Fruit fly (Drosophila melanogaster) whole organism, embryonic: Measurements from ENCODE around the gene Gpdh3.

ENCODE experiments used
- Aef1 ChIP-seq: fragments of 200-800 bp; sonication (Bioruptor generic); IDR thresholded peaks from 3 replicates; pipeline ENCODE4 v1.3.6; 2022; ENCODE audit warnings: missing biosample characterization, missing genetic modification characterization
- BEAF-32 ChIP-seq: fragments of 200-800 bp; sonication (Bioruptor generic); optimal IDR thresholded peaks from 3 replicates; lab custom pipeline; 2017; ENCODE audit warnings: missing biosample characterization, missing genetic modification characterization, mild to moderate bottlenecking, moderate library complexity, missing genetic modification reagents
- BtbVII ChIP-seq: fragments of 200-800 bp; sonication (Bioruptor generic); optimal IDR thresholded peaks from 3 replicates; lab custom pipeline; 2017; ENCODE audit warnings: missing biosample characterization, mild to moderate bottlenecking, missing genetic modification characterization
- Bteb2 ChIP-seq: fragments of 200-800 bp; sonication (Bioruptor generic); optimal IDR thresholded peaks from 2 replicates; lab custom pipeline; 2016; ENCODE audit warnings: missing biosample characterization, missing genetic modification characterization
- CG10462 ChIP-seq: fragments of 200-800 bp; sonication (Bioruptor generic); optimal IDR thresholded peaks from 2 replicates; lab custom pipeline; 2016; ENCODE audit warnings: missing biosample characterization, missing genetic modification characterization
- CG10979 ChIP-seq: fragments of 200-800 bp; sonication (Bioruptor generic); optimal IDR thresholded peaks from 2 replicates; lab custom pipeline; 2018; ENCODE audit warnings: missing biosample characterization, mild to moderate bottlenecking, missing genetic modification characterization, moderate library complexity
- CG11085 ChIP-seq: fragments of 200-800 bp; sonication (Bioruptor generic); IDR thresholded peaks from 2 replicates; pipeline ENCODE4 v1.3.6; 2022; ENCODE audit warnings: missing biosample characterization, missing genetic modification characterization
- CG11560 ChIP-seq: fragments of 200-800 bp; sonication (Bioruptor generic); IDR thresholded peaks from 3 replicates; pipeline ENCODE4 v1.3.6; 2022; ENCODE audit warnings: missing biosample characterization, missing genetic modification characterization
- CG12104 ChIP-seq: fragments of 200-800 bp; sonication (Bioruptor generic); optimal IDR thresholded peaks from 3 replicates; lab custom pipeline; 2016; ENCODE audit warnings: missing biosample characterization, missing genetic modification characterization
- CG1233 ChIP-seq: fragments of 200-800 bp; sonication (Bioruptor generic); optimal IDR thresholded peaks from 4 replicates; lab custom pipeline; 2018; ENCODE audit warnings: missing biosample characterization, mild to moderate bottlenecking, missing genetic modification characterization
- CG12391 ChIP-seq: fragments of 200-800 bp; sonication (Bioruptor generic); optimal IDR thresholded peaks from 3 replicates; lab custom pipeline; 2018; ENCODE audit warnings: missing biosample characterization, mild to moderate bottlenecking, missing genetic modification characterization, moderate library complexity
- CG13296 ChIP-seq: fragments of 200-800 bp; sonication (Bioruptor generic); optimal IDR thresholded peaks from 3 replicates; lab custom pipeline; 2018; ENCODE audit warnings: missing biosample characterization, mild to moderate bottlenecking, missing genetic modification characterization
- CG13424 ChIP-seq: fragments of 200-800 bp; sonication (Bioruptor generic); optimal IDR thresholded peaks from 2 replicates; lab custom pipeline; 2019; ENCODE audit warnings: missing biosample characterization, mild to moderate bottlenecking, missing genetic modification characterization, moderate library complexity
- CG13775 ChIP-seq: fragments of 200-800 bp; sonication (Bioruptor generic); optimal IDR thresholded peaks from 3 replicates; lab custom pipeline; 2017; ENCODE audit warnings: missing biosample characterization, mild to moderate bottlenecking, missing genetic modification characterization
- CG13894 ChIP-seq: fragments of 200-800 bp; sonication (Bioruptor generic); optimal IDR thresholded peaks from 3 replicates; lab custom pipeline; 2018; ENCODE audit warnings: missing biosample characterization, mild to moderate bottlenecking, missing genetic modification characterization, moderate library complexity
- CG14014 ChIP-seq: fragments of 200-800 bp; sonication (Bioruptor generic); IDR thresholded peaks from 2 replicates; pipeline ENCODE4 v1.3.6; 2022; ENCODE audit warnings: missing biosample characterization, missing genetic modification characterization
- CG14667 ChIP-seq: fragments of 200-800 bp; sonication (Bioruptor generic); IDR thresholded peaks from 2 replicates; pipeline ENCODE4 v1.3.6; 2022; ENCODE audit warnings: missing biosample characterization, missing genetic modification characterization
- CG15479 ChIP-seq: fragments of 200-800 bp; sonication (Bioruptor generic); optimal IDR thresholded peaks from 3 replicates; lab custom pipeline; 2019; ENCODE audit warnings: missing biosample characterization, mild to moderate bottlenecking, missing genetic modification characterization, moderate library complexity
- CG15696 ChIP-seq: fragments of 200-800 bp; sonication (Bioruptor generic); optimal IDR thresholded peaks from 2 replicates; lab custom pipeline; 2019; ENCODE audit warnings: missing biosample characterization, mild to moderate bottlenecking, missing genetic modification characterization, moderate library complexity
- CG18619 ChIP-seq: fragments of 200-800 bp; sonication (Bioruptor generic); optimal IDR thresholded peaks from 3 replicates; lab custom pipeline; 2017; ENCODE audit warnings: missing biosample characterization, mild to moderate bottlenecking, missing genetic modification characterization
- CG2712 ChIP-seq: fragments of 200-800 bp; optimal IDR thresholded peaks from 3 replicates; lab custom pipeline; 2019; ENCODE audit warnings: missing biosample characterization, mild to moderate bottlenecking, missing genetic modification characterization, moderate library complexity
- CG30403 ChIP-seq: fragments of 200-800 bp; sonication (Bioruptor generic); optimal IDR thresholded peaks from 3 replicates; lab custom pipeline; 2016; ENCODE audit warnings: missing biosample characterization, missing genetic modification characterization
- CG3163 ChIP-seq: fragments of 200-800 bp; sonication (Bioruptor generic); optimal IDR thresholded peaks from 3 replicates; lab custom pipeline; 2016; ENCODE audit warnings: missing biosample characterization, missing genetic modification characterization
- CG33557 ChIP-seq: fragments of 200-800 bp; sonication (Bioruptor generic); optimal IDR thresholded peaks from 2 replicates; lab custom pipeline; 2019; ENCODE audit warnings: missing biosample characterization, mild to moderate bottlenecking, missing genetic modification characterization, moderate library complexity
- CG4617 ChIP-seq: fragments of 200-800 bp; sonication (Bioruptor generic); optimal IDR thresholded peaks from 3 replicates; lab custom pipeline; 2016; ENCODE audit warnings: missing biosample characterization, missing genetic modification characterization, borderline replicate concordance
- CG5245 ChIP-seq: fragments of 200-800 bp; sonication (Bioruptor generic); optimal IDR thresholded peaks from 3 replicates; lab custom pipeline; 2016; ENCODE audit warnings: missing biosample characterization, missing genetic modification characterization
- CG7745 ChIP-seq: fragments of 200-800 bp; sonication (Bioruptor generic); optimal IDR thresholded peaks from 2 replicates; lab custom pipeline; 2018; ENCODE audit warnings: missing biosample characterization, mild to moderate bottlenecking, missing genetic modification characterization, moderate library complexity
- CG9609 ChIP-seq: fragments of 200-800 bp; sonication (Bioruptor generic); optimal IDR thresholded peaks from 3 replicates; lab custom pipeline; 2016; ENCODE audit warnings: missing biosample characterization, missing genetic modification characterization
- Chrac-16 ChIP-seq: fragments of 200-800 bp; sonication (Bioruptor generic); optimal IDR thresholded peaks from 3 replicates; lab custom pipeline; 2016; ENCODE audit warnings: missing biosample characterization, missing genetic modification characterization
- Fer1 ChIP-seq: fragments of 200-800 bp; sonication (Bioruptor generic); optimal IDR thresholded peaks from 2 replicates; lab custom pipeline; 2017; ENCODE audit warnings: missing biosample characterization, mild to moderate bottlenecking, missing genetic modification characterization
- Hr78 ChIP-seq, 2 experiments: fragments of 200-800 bp in 1 of 2; fragments of >200 bp in 1 of 2; sonication (Bioruptor generic) in 1 of 2; optimal IDR thresholded peaks; 2 replicates each; lab custom pipeline; 2017 to 2019; ENCODE audit warnings: missing biosample characterization in 2 of 2, missing genetic modification characterization in 2 of 2, mild to moderate bottlenecking in 1 of 2, moderate library complexity in 1 of 2
- Med ChIP-seq: fragments of 200-800 bp; sonication (Bioruptor generic); peaks from one replicate; lab custom pipeline; 2016; ENCODE audit warnings: missing biosample characterization, missing genetic modification characterization, mild to moderate bottlenecking, inconsistent platforms, moderate library complexity
- Nf-YA ChIP-seq: fragments of 200-800 bp; sonication (Bioruptor generic); IDR thresholded peaks from 2 replicates; pipeline ENCODE4 v1.3.6; 2022; ENCODE audit warnings: missing biosample characterization, missing genetic modification characterization
- Scr ChIP-seq: fragments of 200-800 bp; sonication (Bioruptor generic); IDR thresholded peaks from 2 replicates; pipeline ENCODE4 v1.3.6; 2022; ENCODE audit warnings: missing biosample characterization, missing genetic modification characterization; ENCODE audit not compliant: partially characterized antibody
- aop ChIP-seq: fragments of 200-800 bp; sonication (Bioruptor generic); IDR thresholded peaks from 2 replicates; pipeline ENCODE4 v1.3.6; 2022; ENCODE audit warnings: missing biosample characterization, missing genetic modification characterization
- bcd ChIP-seq: fragments of 200-800 bp; sonication (Bioruptor generic); optimal IDR thresholded peaks from 2 replicates; lab custom pipeline; 2017; ENCODE audit warnings: missing biosample characterization, mild to moderate bottlenecking, missing genetic modification characterization
- cato ChIP-seq: fragments of 200-800 bp; sonication (Bioruptor generic); optimal IDR thresholded peaks from 2 replicates; lab custom pipeline; 2016; ENCODE audit warnings: missing biosample characterization, missing genetic modification characterization, borderline replicate concordance
- dati ChIP-seq: fragments of 200-800 bp; sonication (Bioruptor generic); IDR thresholded peaks from 2 replicates; pipeline ENCODE4 v1.3.6; 2022; ENCODE audit warnings: missing biosample characterization, missing genetic modification characterization
- dimm ChIP-seq: fragments of 200-800 bp; sonication (Bioruptor generic); IDR thresholded peaks from 2 replicates; pipeline ENCODE4 v1.3.6; 2022; ENCODE audit warnings: missing biosample characterization, missing genetic modification characterization
- h ChIP-seq: fragments of >200 bp; optimal IDR thresholded peaks from 2 replicates; lab custom pipeline; 2017
- ind ChIP-seq: fragments of 200-800 bp; sonication (Bioruptor generic); optimal IDR thresholded peaks from 3 replicates; lab custom pipeline; 2016; ENCODE audit warnings: missing biosample characterization, missing genetic modification characterization
- kah ChIP-seq: fragments of 200-800 bp; sonication (Bioruptor generic); optimal IDR thresholded peaks from 2 replicates; lab custom pipeline; 2018; ENCODE audit warnings: missing biosample characterization, mild to moderate bottlenecking, missing genetic modification characterization
- lab ChIP-seq: fragments of 200-800 bp; sonication (Bioruptor generic); optimal IDR thresholded peaks from 3 replicates; lab custom pipeline; 2017; ENCODE audit warnings: missing biosample characterization, missing genetic modification characterization, mild to moderate bottlenecking, moderate library complexity, missing genetic modification reagents
- nerfin-1 ChIP-seq: fragments of 200-800 bp; sonication (Bioruptor generic); optimal IDR thresholded peaks from 3 replicates; lab custom pipeline; 2019; ENCODE audit warnings: missing biosample characterization, mild to moderate bottlenecking, missing genetic modification characterization, moderate library complexity
- pnt ChIP-seq: fragments of 200-800 bp; sonication (Bioruptor generic); optimal IDR thresholded peaks from 3 replicates; lab custom pipeline; 2016; ENCODE audit warnings: missing biosample characterization, missing genetic modification characterization
- pros ChIP-seq: fragments of 200-800 bp; sonication (Bioruptor generic); optimal IDR thresholded peaks from 3 replicates; lab custom pipeline; 2019; ENCODE audit warnings: missing biosample characterization, mild to moderate bottlenecking, missing genetic modification characterization, moderate library complexity
- repo ChIP-seq: fragments of 200-800 bp; sonication (Bioruptor generic); optimal IDR thresholded peaks from 2 replicates; lab custom pipeline; 2016; ENCODE audit warnings: missing biosample characterization, missing genetic modification characterization
- slbo ChIP-seq: fragments of 200-800 bp; sonication (Bioruptor generic); IDR thresholded peaks from 2 replicates; pipeline ENCODE4 v1.3.6; 2022; ENCODE audit warnings: missing biosample characterization, missing genetic modification characterization
- tna ChIP-seq: fragments of 200-800 bp; sonication (Bioruptor generic); IDR thresholded peaks from 2 replicates; pipeline ENCODE4 v1.3.6; 2022; ENCODE audit warnings: missing biosample characterization, missing genetic modification characterization; ENCODE audit not compliant: partially characterized antibody
- trh ChIP-seq: fragments of 200-800 bp; sonication (Bioruptor generic); optimal IDR thresholded peaks from 2 replicates; lab custom pipeline; 2016; ENCODE audit warnings: missing biosample characterization, missing genetic modification characterization

The Gpdh3 gene

dm6 chr3R:22358810-22359209 lies 23.0 kb upstream of the Gpdh3 start (continued):
- peak; percentile 66 for TF ChIP-seq CG10462
- peak; percentile 36 for TF ChIP-seq pnt (GFP tag; lab: Kevin White, UChicago)
- no peak for TF ChIP-seq CG4617 (GFP tag; lab: Kevin White, UChicago)
- peak; percentile 44 for TF ChIP-seq CG13775 (GFP tag; lab: Kevin White, UChicago)
- TF ChIP-seq CG11560 (tag; lab: Robert Waterston, UW) = 0 out of 3 replicates have a peak, but pooled peaks have one; percentile 39
- TF ChIP-seq aop (GFP tag; lab: Robert Waterston, UW) = no peak
- peak; percentile 23 for TF ChIP-seq CG9609 (GFP tag; lab: Kevin White, UChicago)
- TF ChIP-seq CG33557 (GFP tag; lab: Kevin White, UChicago) = peak; percentile 86
- peak; percentile 57 for TF ChIP-seq CG13296
- no peak for TF ChIP-seq dati (GFP tag; lab: Robert Waterston, UW)
- TF ChIP-seq bcd (GFP tag; lab: Kevin White, UChicago) = peak; percentile 62
- peak; percentile 36; the same call in 1 of the 2 replicates for TF ChIP-seq CG11085 (GFP tag; lab: Robert Waterston, UW)
- peak; percentile 79 for TF ChIP-seq CG2712 (tag; lab: Kevin White, UChicago)
- TF ChIP-seq CG12104 = peak; percentile 78
- TF ChIP-seq trh (GFP tag; lab: Kevin White, UChicago) = peak; percentile 63
- TF ChIP-seq slbo (GFP tag; lab: Robert Waterston, UW) = peak; percentile 48; the same call in 1 of the 2 replicates
- peak; percentile 39 for TF ChIP-seq CG30403 (GFP tag; lab: Kevin White, UChicago)
- TF ChIP-seq BtbVII (GFP tag; lab: Kevin White, UChicago) = peak; percentile 46
- TF ChIP-seq Med (GFP tag; lab: Kevin White, UChicago) = peak; percentile 76
- peak; percentile 69 for TF ChIP-seq lab (GFP tag; lab: Kevin White, UChicago)
- no peak for TF ChIP-seq dimm (GFP tag; lab: Robert Waterston, UW)
- peak; percentile 89 for TF ChIP-seq CG15696 (tag; lab: Kevin White, UChicago)
- no peak for TF ChIP-seq pros
- TF ChIP-seq h (lab: Kevin White, UChicago) = no peak
- peak; percentile 72 for TF ChIP-seq CG13424 (tag; lab: Kevin White, UChicago)
- TF ChIP-seq kah (GFP tag; lab: Kevin White, UChicago) = peak; percentile 32
- TF ChIP-seq CG18619 (GFP tag; lab: Kevin White, UChicago) = peak; percentile 58
- peak; percentile 54; the same call in 1 of the 2 replicates for TF ChIP-seq CG14014 (GFP tag; lab: Robert Waterston, UW)
- peak; percentile 31 for TF ChIP-seq CG15479
- peak; percentile 64 for TF ChIP-seq cato (GFP tag; lab: Kevin White, UChicago)
- TF ChIP-seq tna (GFP tag; lab: Robert Waterston, UW) = no peak
- peak; percentile 57 for TF ChIP-seq CG14667 (GFP tag; lab: Robert Waterston, UW)
- TF ChIP-seq Bteb2 (GFP tag; lab: Kevin White, UChicago) = peak; percentile 36
- TF ChIP-seq Hr78 (GFP tag; optimal IDR thresholded peaks at IDR 0.05; lab: Kevin White, UChicago) = peak in 1 of 2 experiments; percentile 34
- peak; percentile 69 for TF ChIP-seq nerfin-1 (tag; lab: Kevin White, UChicago)
- no peak for TF ChIP-seq Scr (GFP tag; lab: Robert Waterston, UW)
- peak; percentile 47 for TF ChIP-seq ind
- TF ChIP-seq repo (GFP tag; lab: Kevin White, UChicago) = no peak
- TF ChIP-seq CG12391 (tag; lab: Kevin White, UChicago) = peak; percentile 73
- peak; percentile 40 for TF ChIP-seq Fer1 (GFP tag; lab: Kevin White, UChicago)
- peak; percentile 53; the same call in 1 of the 2 replicates for TF ChIP-seq Nf-YA
- peak; percentile 83 for TF ChIP-seq CG1233 (GFP tag; lab: Kevin White, UChicago)
- TF ChIP-seq BEAF-32 (GFP tag; lab: Kevin White, UChicago) = no peak
- peak; percentile 47; the same call in 1 of the 3 replicates for TF ChIP-seq Aef1 (GFP tag; lab: Robert Waterston, UW)
- peak; percentile 80 for TF ChIP-seq CG5245 (GFP tag; lab: Kevin White, UChicago)
- peak; percentile 70 for TF ChIP-seq CG10979 (tag; lab: Kevin White, UChicago)
- peak; percentile 60 for TF ChIP-seq CG7745 (tag; lab: Kevin White, UChicago)
- peak; percentile 32 for TF ChIP-seq Chrac-16 (GFP tag; lab: Kevin White, UChicago)
- no peak for TF ChIP-seq CG13894 (tag; lab: Kevin White, UChicago)
- TF ChIP-seq CG3163 (GFP tag; lab: Kevin White, UChicago) = no peak
